Fruit fly (Drosophila melanogaster): ENCODE measurements around the gene Dhc16F.

The Dhc16F gene

dm6 chrX:18058108-18058507, 6.2 kb upstream of the Dhc16F start:
- TF ChIP-seq CG12768 (GFP tag; optimal IDR thresholded peaks at IDR 0.05) (no peak), Crg-1 (GFP tag; optimal IDR thresholded peaks at IDR 0.05) (no peak), ovo (GFP tag; optimal IDR thresholded peaks at IDR 0.05) (no peak), kay (GFP tag; ENCODE audit: borderline replicate concordance) (no peak), pad (GFP tag; optimal IDR thresholded peaks at IDR 0.05) (no peak), CG1620 (GFP tag; optimal IDR thresholded peaks at IDR 0.05) (no peak), CG5204 (GFP tag; optimal IDR thresholded peaks at IDR 0.05) (no peak)

dm6 chrX:18063144-18063772, 1.0 kb upstream of the Dhc16F start, which contains the start of gene Sh:
Gene Sh (minus strand): TSS chrX:18063247.
- TF ChIP-seq CG11617 (GFP tag; optimal IDR thresholded peaks at IDR 0.05) (no peak), toe (GFP tag; optimal IDR thresholded peaks at IDR 0.05) (no peak), kay (GFP tag; ENCODE audit: borderline replicate concordance) (no peak)

dm6 chrX:18082674-18083073, 18.4 kb downstream of the Dhc16F start:
- TF ChIP-seq Hr96 (GFP tag; optimal IDR thresholded peaks at IDR 0.05) = no peak
- no peak for TF ChIP-seq CG5204 (GFP tag; optimal IDR thresholded peaks at IDR 0.05)
- no peak for TF ChIP-seq tj (GFP tag; optimal IDR thresholded peaks at IDR 0.05)
- no peak for TF ChIP-seq ovo (GFP tag; optimal IDR thresholded peaks at IDR 0.05)
- TF ChIP-seq Crg-1 (GFP tag; optimal IDR thresholded peaks at IDR 0.05) = no peak
- no peak for TF ChIP-seq toe (GFP tag; optimal IDR thresholded peaks at IDR 0.05)
- TF ChIP-seq Mnt (GFP tag; optimal IDR thresholded peaks at IDR 0.05) = no peak
- no peak for TF ChIP-seq cic (GFP tag; optimal IDR thresholded peaks at IDR 0.05)
- TF ChIP-seq CG7101 (tag; optimal IDR thresholded peaks at IDR 0.05) = no peak
- TF ChIP-seq CG7045 (GFP tag; optimal IDR thresholded peaks at IDR 0.05) = no peak
- no peak for TF ChIP-seq kay (GFP tag; ENCODE audit: borderline replicate concordance)
- TF ChIP-seq CG33017 (tag; optimal IDR thresholded peaks at IDR 0.05) = no peak
- no peak for TF ChIP-seq Clk (GFP tag; optimal IDR thresholded peaks at IDR 0.05)
- no peak for TF ChIP-seq bab1 (GFP tag; optimal IDR thresholded peaks at IDR 0.05)
- no peak for TF ChIP-seq CG14711 (tag; optimal IDR thresholded peaks at IDR 0.05)
- TF ChIP-seq CG1620 (GFP tag; optimal IDR thresholded peaks at IDR 0.05) = no peak
- TF ChIP-seq CG11617 (GFP tag; optimal IDR thresholded peaks at IDR 0.05) = no peak
- TF ChIP-seq cnc (optimal IDR thresholded peaks at IDR 0.05) = no peak
- no peak for TF ChIP-seq CG12768 (GFP tag; optimal IDR thresholded peaks at IDR 0.05)
- no peak for TF ChIP-seq pad (GFP tag; optimal IDR thresholded peaks at IDR 0.05)

dm6 chrX:18083528-18084365, 19.5 kb downstream of the Dhc16F start:
- TF ChIP-seq CG1620 (GFP tag; optimal IDR thresholded peaks at IDR 0.05) (no peak), Hr96 (GFP tag; optimal IDR thresholded peaks at IDR 0.05) (no peak), tj (GFP tag; optimal IDR thresholded peaks at IDR 0.05) (peak; percentile 7), cic (GFP tag; optimal IDR thresholded peaks at IDR 0.05) (peak; percentile 1), Mnt (GFP tag; optimal IDR thresholded peaks at IDR 0.05) (peak; percentile 57), CG7101 (tag; optimal IDR thresholded peaks at IDR 0.05) (peak; percentile 37), bab1 (GFP tag; optimal IDR thresholded peaks at IDR 0.05) (peak; percentile 11), CG7045 (GFP tag; optimal IDR thresholded peaks at IDR 0.05) (no peak), CG11617 (GFP tag; optimal IDR thresholded peaks at IDR 0.05) (peak; percentile 22), CG33017 (tag; optimal IDR thresholded peaks at IDR 0.05) (no peak)

- TF ChIP-seq CG5204 (GFP tag; optimal IDR thresholded peaks at IDR 0.05) (no peak), tj (GFP tag; optimal IDR thresholded peaks at IDR 0.05) (peak; percentile 46), CG1620 (GFP tag; optimal IDR thresholded peaks at IDR 0.05) (no peak)
Observed at dm6 chrX:18084614-18085469, 20.6 kb downstream of the Dhc16F start.

- TF ChIP-seq CG1620 (GFP tag; optimal IDR thresholded peaks at IDR 0.05) (peak; percentile 78), bab1 (GFP tag; optimal IDR thresholded peaks at IDR 0.05) (peak; percentile 63), ovo (GFP tag; optimal IDR thresholded peaks at IDR 0.05) (peak; percentile 78), tj (GFP tag; optimal IDR thresholded peaks at IDR 0.05) (peak; percentile 33), cnc (optimal IDR thresholded peaks at IDR 0.05) (no peak), Crg-1 (GFP tag; optimal IDR thresholded peaks at IDR 0.05) (peak; percentile 83), CG33017 (tag; optimal IDR thresholded peaks at IDR 0.05) (peak; percentile 50), Hr96 (GFP tag; optimal IDR thresholded peaks at IDR 0.05) (peak; percentile 86), CG7101 (tag; optimal IDR thresholded peaks at IDR 0.05) (peak; percentile 85), pad (GFP tag; optimal IDR thresholded peaks at IDR 0.05) (peak; percentile 74), CG14711 (tag; optimal IDR thresholded peaks at IDR 0.05) (peak; percentile 67), toe (GFP tag; optimal IDR thresholded peaks at IDR 0.05) (peak; percentile 83), Mnt (GFP tag; optimal IDR thresholded peaks at IDR 0.05) (peak; percentile 96), CG12768 (GFP tag; optimal IDR thresholded peaks at IDR 0.05) (peak; percentile 35), cic (GFP tag; optimal IDR thresholded peaks at IDR 0.05) (peak; percentile 61), kay (GFP tag; ENCODE audit: borderline replicate concordance) (no peak), Clk (GFP tag; optimal IDR thresholded peaks at IDR 0.05) (peak; percentile 32), CG7045 (GFP tag; optimal IDR thresholded peaks at IDR 0.05) (peak; percentile 57), CG5204 (GFP tag; optimal IDR thresholded peaks at IDR 0.05) (peak; percentile 70), CG11617 (GFP tag; optimal IDR thresholded peaks at IDR 0.05) (peak; percentile 84)
Observed at dm6 chrX:18085470-18085797, 21.2 kb downstream of the Dhc16F start, which contains the start of gene Ada3. Gene Ada3 (plus strand): TSS chrX:18085761.

Data from whole organism, adult.